Worm (Caenorhabditis elegans): ENCODE data around the gene R07B7.6.

The R07B7.6 gene

ce11 chrV:12026878-12027477 lies 47.8 kb downstream of the R07B7.6 start:
- peak; percentile 80 for TF ChIP-seq him-1 (tag; optimal IDR thresholded peaks at IDR 0.05)
- TF ChIP-seq W03F9.2 (tag; optimal IDR thresholded peaks at IDR 0.05) = no peak

ce11 chrV:12025683-12026082 lies 49.1 kb downstream of the R07B7.6 start:
- TF ChIP-seq dao-5 (tag; optimal IDR thresholded peaks at IDR 0.05) = no peak
- TF ChIP-seq him-1 (tag; optimal IDR thresholded peaks at IDR 0.05) = peak; percentile 4
- no peak for TF ChIP-seq W03F9.2 (tag; optimal IDR thresholded peaks at IDR 0.05)

ce11 chrV:12024273-12024672 lies 50.5 kb downstream of the R07B7.6 start:
- peak; percentile 41 for TF ChIP-seq him-1 (tag; optimal IDR thresholded peaks at IDR 0.05)
- no peak for TF ChIP-seq W03F9.2 (tag; optimal IDR thresholded peaks at IDR 0.05)
